Worm (Caenorhabditis elegans) whole organism, L4 larva: ENCODE measurements around the gene chil-13.

Source experiments
- F26F4.8 ChIP-seq: fragments of 200-800 bp; sonication (Bioruptor generic); conservative IDR thresholded peaks from 2 replicates; pipeline ENCODE4 v1.3.6; 2022; ENCODE audit warnings: missing genetic modification characterization, missing compliant biosample characterization
- F37D6.2 ChIP-seq: sonication (generic microtip); optimal IDR thresholded peaks from 2 replicates; lab custom pipeline; 2016; ENCODE audit warnings: mild to moderate bottlenecking, missing genetic modification characterization, missing compliant biosample characterization
- T20F7.1 ChIP-seq: fragments of 200-800 bp; sonication (Bioruptor generic); optimal IDR thresholded peaks from 2 replicates; lab custom pipeline; 2018; ENCODE audit warnings: mild to moderate bottlenecking, missing genetic modification characterization, missing compliant biosample characterization
- T26A8.4 ChIP-seq: fragments of 200-800 bp; sonication (Bioruptor generic); IDR thresholded peaks from 2 replicates; pipeline ENCODE4 v1.3.6; 2022; ENCODE audit warnings: missing genetic modification characterization, missing compliant biosample characterization
- Y48G9A.11 ChIP-seq: fragments of 200-800 bp; sonication (Bioruptor generic); IDR thresholded peaks from 2 replicates; pipeline ENCODE4 v1.3.6; 2022; ENCODE audit warnings: missing genetic modification reagents, missing genetic modification characterization, missing compliant biosample characterization
- Y5F2A.4 ChIP-seq: fragments of 200-800 bp; sonication (Bioruptor generic); optimal IDR thresholded peaks from 2 replicates; lab custom pipeline; 2018; ENCODE audit warnings: mild to moderate bottlenecking, missing genetic modification characterization, missing compliant biosample characterization
- attf-4 ChIP-seq: sonication (generic microtip); optimal IDR thresholded peaks from 3 replicates; lab custom pipeline; 2017; ENCODE audit warnings: missing biosample characterization, missing genetic modification characterization
- ceh-28 ChIP-seq: fragments of 150-350 bp; optimal IDR thresholded peaks from 2 replicates; lab custom pipeline; 2014; ENCODE audit warnings: missing biosample characterization, missing genetic modification reagents, missing genetic modification characterization
- ceh-32 ChIP-seq: sonication (generic microtip); optimal IDR thresholded peaks from 2 replicates; lab custom pipeline; 2016; ENCODE audit warnings: mild to moderate bottlenecking, missing genetic modification characterization, missing compliant biosample characterization; ENCODE audit not compliant: poor library complexity
- ceh-62 ChIP-seq: sonication (generic microtip); optimal IDR thresholded peaks from 2 replicates; lab custom pipeline; 2017; ENCODE audit warnings: missing biosample characterization, missing genetic modification characterization
- ces-1 ChIP-seq: fragments of 150-350 bp; sonication (generic microtip); optimal IDR thresholded peaks from 4 replicates; lab custom pipeline; 2014; ENCODE audit warnings: missing biosample characterization, missing genetic modification reagents, missing genetic modification characterization
- ctbp-1 ChIP-seq: fragments of 200-800 bp; sonication (Bioruptor generic); IDR thresholded peaks from 2 replicates; pipeline ENCODE4 v1.3.6; 2022; ENCODE audit warnings: missing genetic modification reagents, missing genetic modification characterization, missing compliant biosample characterization
- daf-12 ChIP-seq: fragments of 150-350 bp; optimal IDR thresholded peaks from 2 replicates; lab custom pipeline; 2014; ENCODE audit warnings: missing biosample characterization, missing genetic modification reagents, missing genetic modification characterization
- dmd-6 ChIP-seq: fragments of 200-800 bp; sonication (Bioruptor generic); IDR thresholded peaks from 2 replicates; pipeline ENCODE4 v1.3.6; 2022; ENCODE audit warnings: missing genetic modification reagents, missing genetic modification characterization, missing compliant biosample characterization
- dmd-8 ChIP-seq: fragments of 200-800 bp; sonication (Bioruptor generic); IDR thresholded peaks from 2 replicates; pipeline ENCODE4 v1.3.6; 2022; ENCODE audit warnings: missing genetic modification characterization, missing compliant biosample characterization
- dpl-1 ChIP-seq: fragments of 150-350 bp; optimal IDR thresholded peaks from 2 replicates; lab custom pipeline; 2014; ENCODE audit warnings: missing biosample characterization, missing genetic modification reagents, missing genetic modification characterization
- duxl-1 ChIP-seq: sonication (generic microtip); optimal IDR thresholded peaks from 2 replicates; lab custom pipeline; 2016; ENCODE audit warnings: mild to moderate bottlenecking, missing genetic modification characterization, moderate library complexity, missing compliant biosample characterization; ENCODE audit not compliant: poor library complexity
- fos-1 ChIP-seq: fragments of 150-350 bp; optimal IDR thresholded peaks from 2 replicates; lab custom pipeline; 2014; ENCODE audit warnings: missing biosample characterization, missing genetic modification characterization
- hif-1 ChIP-seq, 2 experiments: sonication (generic microtip); optimal IDR thresholded peaks; 2 replicates each; lab custom pipeline; 2016 to 2017; ENCODE audit warnings: missing compliant biosample characterization in 2 of 2, missing genetic modification characterization in 2 of 2, missing genetic modification reagents in 2 of 2, missing genotype in 2 of 2, mild to moderate bottlenecking in 1 of 2
- hlh-11 ChIP-seq: fragments of 200-800 bp; sonication (Bioruptor generic); optimal IDR thresholded peaks from 2 replicates; lab custom pipeline; 2018; ENCODE audit warnings: mild to moderate bottlenecking, missing genetic modification characterization, missing compliant biosample characterization
- hlh-30 ChIP-seq: sonication (generic microtip); optimal IDR thresholded peaks from 2 replicates; lab custom pipeline; 2017; ENCODE audit warnings: antibody characterized with exemption, mild to moderate bottlenecking, missing genetic modification characterization, missing compliant biosample characterization; ENCODE audit not compliant: insufficient read depth
- jun-1 ChIP-seq: fragments of 150-350 bp; optimal IDR thresholded peaks from 2 replicates; lab custom pipeline; 2014; ENCODE audit warnings: missing biosample characterization, missing genetic modification reagents, missing genetic modification characterization
- lin-1 ChIP-seq: fragments of 200-800 bp; sonication (Bioruptor generic); IDR thresholded peaks from 2 replicates; pipeline ENCODE4 v1.3.6; 2022; ENCODE audit warnings: missing genetic modification reagents, missing genetic modification characterization, missing compliant biosample characterization
- lin-13 ChIP-seq: fragments of 150-350 bp; optimal IDR thresholded peaks from 2 replicates; lab custom pipeline; 2014; ENCODE audit warnings: missing biosample characterization, missing genetic modification reagents, missing genetic modification characterization
- lin-15B ChIP-seq: fragments of 150-350 bp; sonication (generic microtip); optimal IDR thresholded peaks from 3 replicates; lab custom pipeline; 2014; ENCODE audit warnings: missing biosample characterization, missing genetic modification characterization
- lin-29 ChIP-seq: fragments of 200-800 bp; sonication (Bioruptor generic); IDR thresholded peaks from 2 replicates; pipeline ENCODE4 v1.3.6; 2022; ENCODE audit warnings: missing genetic modification reagents, missing genetic modification characterization, missing compliant biosample characterization
- mep-1 ChIP-seq: fragments of 150-350 bp; sonication (generic microtip); optimal IDR thresholded peaks from 3 replicates; lab custom pipeline; 2014; ENCODE audit warnings: missing biosample characterization, missing genetic modification characterization
- mxl-3 ChIP-seq: fragments of 200-800 bp; sonication (Bioruptor generic); optimal IDR thresholded peaks from 2 replicates; lab custom pipeline; 2018; ENCODE audit warnings: mild to moderate bottlenecking, missing genetic modification characterization, missing compliant biosample characterization
- nhr-25 ChIP-seq: sonication (generic microtip); optimal IDR thresholded peaks from 2 replicates; lab custom pipeline; 2017; ENCODE audit warnings: missing genetic modification characterization, mild to moderate bottlenecking, missing compliant biosample characterization, antibody characterized with exemption, moderate library complexity, borderline replicate concordance; ENCODE audit not compliant: insufficient read depth
- nhr-41 ChIP-seq: fragments of 200-800 bp; sonication (Bioruptor generic); IDR thresholded peaks from 2 replicates; pipeline ENCODE4 v1.3.6; 2022; ENCODE audit warnings: missing genetic modification reagents, missing genetic modification characterization, missing compliant biosample characterization
- nhr-6 ChIP-seq: fragments of 150-350 bp; optimal IDR thresholded peaks from 2 replicates; lab custom pipeline; 2014; ENCODE audit warnings: missing biosample characterization, missing genetic modification characterization
- nhr-76 ChIP-seq: fragments of 150-350 bp; optimal IDR thresholded peaks from 2 replicates; lab custom pipeline; 2014; ENCODE audit warnings: missing biosample characterization, missing genetic modification characterization
- pha-4 ChIP-seq, 2 experiments: fragments of 150-350 bp in 1 of 2; fragments of 200-800 bp in 1 of 2; sonication (Bioruptor generic) in 1 of 2; IDR thresholded peaks in 1 of 2; optimal IDR thresholded peaks in 1 of 2; 2 replicates each; pipeline versions ENCODE4 v1.3.6 to Lab custom; 2014 to 2022; ENCODE audit warnings: missing genetic modification characterization in 2 of 2, missing genetic modification reagents in 2 of 2, missing biosample characterization in 1 of 2, missing compliant biosample characterization in 1 of 2
- php-3 ChIP-seq: fragments of 200-800 bp; sonication (Bioruptor generic); IDR thresholded peaks from 2 replicates; pipeline ENCODE4 v1.3.6; 2022; ENCODE audit warnings: missing genetic modification reagents, missing genetic modification characterization, missing compliant biosample characterization
- pqm-1 ChIP-seq: sonication (generic microtip); optimal IDR thresholded peaks from 2 replicates; lab custom pipeline; 2017; ENCODE audit warnings: missing biosample characterization, missing genetic modification characterization
- rbr-2 ChIP-seq: sonication (generic microtip); optimal IDR thresholded peaks from 2 replicates; lab custom pipeline; 2016; ENCODE audit warnings: missing genotype, missing genetic modification characterization, missing compliant biosample characterization
- saeg-2 ChIP-seq: fragments of 200-800 bp; sonication (Bioruptor generic); IDR thresholded peaks from 2 replicates; pipeline ENCODE4 v1.3.6; 2022; ENCODE audit warnings: missing genetic modification reagents, missing genetic modification characterization, missing compliant biosample characterization
- sdz-12 ChIP-seq: fragments of 200-800 bp; sonication (Bioruptor generic); optimal IDR thresholded peaks from 2 replicates; lab custom pipeline; 2018; ENCODE audit warnings: mild to moderate bottlenecking, missing genetic modification characterization, missing compliant biosample characterization
- set-16 ChIP-seq: fragments of 200-800 bp; sonication (Bioruptor generic); IDR thresholded peaks from 2 replicates; pipeline ENCODE4 v1.3.6; 2022; ENCODE audit warnings: missing genetic modification reagents, missing genetic modification characterization, missing compliant biosample characterization
- skn-1 ChIP-seq: fragments of 150-350 bp; optimal IDR thresholded peaks from 2 replicates; lab custom pipeline; 2014; ENCODE audit warnings: missing biosample characterization, missing genetic modification characterization
- snpc-4 ChIP-seq: fragments of 150-350 bp; optimal IDR thresholded peaks from 2 replicates; lab custom pipeline; 2014; ENCODE audit warnings: missing biosample characterization, missing genetic modification characterization
- spr-1 ChIP-seq: sonication (generic microtip); optimal IDR thresholded peaks from 2 replicates; lab custom pipeline; 2016; ENCODE audit warnings: mild to moderate bottlenecking, missing genetic modification characterization, missing compliant biosample characterization
- spr-3 ChIP-seq: fragments of 200-800 bp; sonication (Bioruptor generic); optimal IDR thresholded peaks from 2 replicates; lab custom pipeline; 2018; ENCODE audit warnings: mild to moderate bottlenecking, missing genetic modification characterization, missing compliant biosample characterization
- tag-97 ChIP-seq: fragments of 200-800 bp; sonication (Bioruptor generic); IDR thresholded peaks from 2 replicates; pipeline ENCODE4 v1.3.6; 2022; ENCODE audit warnings: missing genetic modification characterization, missing compliant biosample characterization
- unc-130 ChIP-seq: sonication (generic microtip); optimal IDR thresholded peaks from 2 replicates; lab custom pipeline; 2016; ENCODE audit warnings: missing genetic modification reagents, missing genetic modification characterization, missing compliant biosample characterization
- unc-39 ChIP-seq: sonication (generic microtip); optimal IDR thresholded peaks from 2 replicates; lab custom pipeline; 2017; ENCODE audit warnings: missing biosample characterization, missing genetic modification characterization
- unc-62 ChIP-seq, 3 experiments: fragments of 150-350 bp in 1 of 3; sonication (generic microtip); optimal IDR thresholded peaks in 2 of 3; peaks in 1 of 3; 1 replicate in 1 of 3; 2 replicates in 2 of 3; lab custom pipeline; 2014 to 2017; ENCODE audit warnings: missing biosample characterization in 3 of 3, missing genetic modification characterization in 3 of 3, missing genetic modification reagents in 3 of 3, missing genotype in 1 of 3
- vab-7 ChIP-seq: fragments of 200-800 bp; sonication (Bioruptor generic); IDR thresholded peaks from 2 replicates; pipeline ENCODE4 v1.3.6; 2022; ENCODE audit warnings: missing genetic modification reagents, missing genetic modification characterization, missing compliant biosample characterization
- ztf-11 ChIP-seq: fragments of 150-350 bp; optimal IDR thresholded peaks from 2 replicates; lab custom pipeline; 2014; ENCODE audit warnings: missing biosample characterization, missing genetic modification characterization

chil-13 gene

ce11 chrII:9487337-9487950 lies 49.3 kb upstream of the chil-13 start, which contains the start of gene T19H5.4 (continued):
- TF ChIP-seq F37D6.2 (no peak), lin-29 (no peak), hlh-11 (peak; percentile 96), rbr-2 (tag; lab: Kevin White, UChicago) (peak; percentile 40), duxl-1 (tag; lab: Kevin White, UChicago) (peak; percentile 24), snpc-4 (tag; lab: Kevin White, UChicago) (no peak), sdz-12 (GFP tag; lab: Kevin White, UChicago) (no peak), spr-3 (GFP tag; lab: Kevin White, UChicago) (no peak), ztf-11 (tag; lab: Kevin White, UChicago) (no peak), set-16 (GFP tag; lab: Robert Waterston, UW) (peak; percentile 68), php-3 (peak; percentile 38; the same call in 1 of the 2 replicates), pha-4 (GFP tag; IDR thresholded peaks at IDR 0.05; lab: Robert Waterston, UW) (0 out of 2 replicates have a peak, but pooled peaks have one; percentile 50), pha-4 (tag; optimal IDR thresholded peaks at IDR 0.05; lab: Kevin White, UChicago) (no peak), unc-62 (GFP tag; optimal IDR thresholded peaks at IDR 0.05 in 1 of 2; lab: Kevin White, UChicago) (peak in 1 of 2 experiments; percentile 74), unc-62 (tag; optimal IDR thresholded peaks at IDR 0.05; lab: Kevin White, UChicago) (no peak), mxl-3 (GFP tag; lab: Kevin White, UChicago) (peak; percentile 96), nhr-6 (tag; lab: Kevin White, UChicago) (no peak), lin-15B (no peak), attf-4 (no peak), skn-1 (no peak), ctbp-1 (GFP tag; lab: Robert Waterston, UW) (peak; percentile 52; the same call in 1 of the 2 replicates), Y5F2A.4 (GFP tag; lab: Kevin White, UChicago) (no peak), fos-1 (no peak), Y48G9A.11 (GFP tag; lab: Robert Waterston, UW) (no peak), jun-1 (tag; lab: Kevin White, UChicago) (no peak), unc-130 (no peak), dpl-1 (GFP tag; lab: Kevin White, UChicago) (no peak), T20F7.1 (GFP tag; lab: Kevin White, UChicago) (no peak), hlh-30 (tag; lab: Kevin White, UChicago) (peak; percentile 92), saeg-2 (GFP tag; lab: Robert Waterston, UW) (0 out of 2 replicates have a peak, but pooled peaks have one; percentile 32), F26F4.8 (GFP tag; lab: Robert Waterston, UW) (no peak), unc-39 (tag; lab: Kevin White, UChicago) (no peak), dmd-8 (GFP tag; lab: Robert Waterston, UW) (no peak), lin-1 (peak; percentile 64; the same call in 1 of the 2 replicates), ceh-62 (tag; lab: Kevin White, UChicago) (no peak), spr-1 (tag; lab: Kevin White, UChicago) (no peak), ces-1 (GFP tag; lab: Kevin White, UChicago) (no peak), hif-1 (tag; optimal IDR thresholded peaks at IDR 0.05; lab: Kevin White, UChicago) (peak in 1 of 2 experiments; percentile 64), ceh-32 (tag; lab: Kevin White, UChicago) (no peak), nhr-25 (no peak), ceh-28 (tag; lab: Kevin White, UChicago) (no peak), T26A8.4 (GFP tag; lab: Robert Waterston, UW) (peak; percentile 43; the same call in 1 of the 2 replicates), vab-7 (0 out of 2 replicates have a peak, but pooled peaks have one; percentile 37), lin-13 (GFP tag; lab: Kevin White, UChicago) (peak; percentile 16), pqm-1 (tag; lab: Kevin White, UChicago) (peak; percentile 41), mep-1 (peak; percentile 67), nhr-41 (GFP tag; lab: Robert Waterston, UW) (no peak), daf-12 (tag; lab: Kevin White, UChicago) (no peak), nhr-76 (tag; lab: Kevin White, UChicago) (no peak), tag-97 (GFP tag; lab: Robert Waterston, UW) (no peak), dmd-6 (peak; percentile 96)
